Fruit fly (Drosophila melanogaster) whole organism, embryonic: ENCODE results near the gene Tsen2.

Experiments
- ATbp ChIP-seq: fragments of 200-800 bp; sonication (Bioruptor generic); optimal IDR thresholded peaks from 2 replicates; lab custom pipeline; 2017; ENCODE audit warnings: missing biosample characterization, mild to moderate bottlenecking, missing genetic modification characterization, missing genetic modification reagents
- Ada2b ChIP-seq: fragments of 200-800 bp; sonication (Bioruptor generic); IDR thresholded peaks from 2 replicates; pipeline ENCODE4 v1.3.6; 2022; ENCODE audit warnings: missing biosample characterization, missing genetic modification characterization
- CG10147 ChIP-seq: fragments of 200-800 bp; sonication (Bioruptor generic); optimal IDR thresholded peaks from 2 replicates; lab custom pipeline; 2019; ENCODE audit warnings: missing biosample characterization, mild to moderate bottlenecking, missing genetic modification characterization, moderate library complexity
- CG1024 ChIP-seq: fragments of 200-800 bp; sonication (Bioruptor generic); IDR thresholded peaks from 2 replicates; pipeline ENCODE4 v1.3.6; 2022; ENCODE audit warnings: missing biosample characterization, missing genetic modification characterization
- CG10431 ChIP-seq: fragments of 200-800 bp; sonication (Bioruptor generic); optimal IDR thresholded peaks from 3 replicates; lab custom pipeline; 2018; ENCODE audit warnings: missing biosample characterization, mild to moderate bottlenecking, missing genetic modification characterization
- CG11504 ChIP-seq: fragments of 200-800 bp; sonication (Bioruptor generic); optimal IDR thresholded peaks from 3 replicates; lab custom pipeline; 2019; ENCODE audit warnings: missing biosample characterization, mild to moderate bottlenecking, missing genetic modification characterization, moderate library complexity
- CG12071 ChIP-seq: fragments of 200-800 bp; sonication (Bioruptor generic); optimal IDR thresholded peaks from 3 replicates; lab custom pipeline; 2018; ENCODE audit warnings: missing biosample characterization, mild to moderate bottlenecking, missing genetic modification characterization
- CG12155 ChIP-seq: fragments of 200-800 bp; sonication (Bioruptor generic); optimal IDR thresholded peaks from 3 replicates; lab custom pipeline; 2016; ENCODE audit warnings: missing biosample characterization, missing genetic modification characterization
- CG15601 ChIP-seq: fragments of 200-800 bp; sonication (Bioruptor generic); optimal IDR thresholded peaks from 3 replicates; lab custom pipeline; 2019; ENCODE audit warnings: missing biosample characterization, mild to moderate bottlenecking, missing genetic modification characterization, moderate library complexity
- CG1602 ChIP-seq: fragments of 200-800 bp; sonication (Bioruptor generic); optimal IDR thresholded peaks from 3 replicates; lab custom pipeline; 2016; ENCODE audit warnings: missing biosample characterization, missing genetic modification characterization
- CG16815 ChIP-seq: fragments of 200-800 bp; sonication (Bioruptor generic); optimal IDR thresholded peaks from 3 replicates; lab custom pipeline; 2017; ENCODE audit warnings: missing biosample characterization, mild to moderate bottlenecking, missing genetic modification characterization
- CG17568 ChIP-seq: fragments of 200-800 bp; sonication (Bioruptor generic); optimal IDR thresholded peaks from 2 replicates; lab custom pipeline; 2018; ENCODE audit warnings: missing biosample characterization, mild to moderate bottlenecking, missing genetic modification characterization, moderate library complexity
- CG2120 ChIP-seq: fragments of 200-800 bp; sonication (Bioruptor generic); optimal IDR thresholded peaks from 3 replicates; lab custom pipeline; 2016; ENCODE audit warnings: missing biosample characterization, missing genetic modification characterization
- CG3407 ChIP-seq: fragments of 200-800 bp; sonication (Bioruptor generic); optimal IDR thresholded peaks from 2 replicates; lab custom pipeline; 2018; ENCODE audit warnings: missing biosample characterization, mild to moderate bottlenecking, missing genetic modification characterization
- CG3995 ChIP-seq: fragments of 200-800 bp; sonication (Bioruptor generic); optimal IDR thresholded peaks from 3 replicates; lab custom pipeline; 2016; ENCODE audit warnings: missing biosample characterization, missing genetic modification characterization
- CG4360 ChIP-seq: fragments of 200-800 bp; sonication (Bioruptor generic); IDR thresholded peaks from 2 replicates; pipeline ENCODE4 v1.3.6; 2022; ENCODE audit warnings: missing biosample characterization, missing genetic modification characterization
- CG6175 ChIP-seq: fragments of 200-800 bp; sonication (Bioruptor generic); IDR thresholded peaks from 3 replicates; pipeline ENCODE4 v1.3.6; 2022; ENCODE audit warnings: missing biosample characterization, missing genetic modification characterization
- CG7271 ChIP-seq: fragments of 200-800 bp; sonication (Bioruptor generic); optimal IDR thresholded peaks from 2 replicates; lab custom pipeline; 2018; ENCODE audit warnings: missing biosample characterization, mild to moderate bottlenecking, missing genetic modification characterization, moderate library complexity
- CG7786 ChIP-seq: fragments of 200-800 bp; sonication (Bioruptor generic); optimal IDR thresholded peaks from 2 replicates; lab custom pipeline; 2016; ENCODE audit warnings: missing biosample characterization, missing genetic modification characterization
- CG8944 ChIP-seq: fragments of 200-800 bp; sonication (Bioruptor generic); optimal IDR thresholded peaks from 3 replicates; lab custom pipeline; 2016; ENCODE audit warnings: missing biosample characterization, missing genetic modification characterization
- CG9609 ChIP-seq: fragments of 200-800 bp; sonication (Bioruptor generic); optimal IDR thresholded peaks from 3 replicates; lab custom pipeline; 2016; ENCODE audit warnings: missing biosample characterization, missing genetic modification characterization
- CHES-1-like ChIP-seq: fragments of 200-800 bp; sonication (Bioruptor generic); optimal IDR thresholded peaks from 2 replicates; lab custom pipeline; 2016; ENCODE audit warnings: missing biosample characterization, missing genetic modification characterization
- CoRest ChIP-seq: fragments of 200-800 bp; sonication (Bioruptor generic); optimal IDR thresholded peaks from 3 replicates; lab custom pipeline; 2018; ENCODE audit warnings: missing biosample characterization, mild to moderate bottlenecking, missing genetic modification characterization, moderate library complexity
- Dfd ChIP-seq, 2 experiments: fragments of >200 bp; optimal IDR thresholded peaks; 2 replicates each; lab custom pipeline; 2017; ENCODE audit warnings: missing biosample characterization in 2 of 2, missing genetic modification characterization in 2 of 2
- HLH4C ChIP-seq: fragments of 200-800 bp; sonication (Bioruptor generic); IDR thresholded peaks from 3 replicates; pipeline ENCODE4 v1.3.6; 2022; ENCODE audit warnings: missing biosample characterization, missing genetic modification characterization; ENCODE audit not compliant: partially characterized antibody
- HLH54F ChIP-seq: fragments of 200-800 bp; sonication (Bioruptor generic); optimal IDR thresholded peaks from 3 replicates; lab custom pipeline; 2016; ENCODE audit warnings: missing biosample characterization, missing genetic modification characterization
- Hr78 ChIP-seq, 2 experiments: fragments of 200-800 bp in 1 of 2; fragments of >200 bp in 1 of 2; sonication (Bioruptor generic) in 1 of 2; optimal IDR thresholded peaks; 2 replicates each; lab custom pipeline; 2017 to 2019; ENCODE audit warnings: missing biosample characterization in 2 of 2, missing genetic modification characterization in 2 of 2, mild to moderate bottlenecking in 1 of 2, moderate library complexity in 1 of 2
- Lim3 ChIP-seq: fragments of 200-800 bp; sonication (Bioruptor generic); IDR thresholded peaks from 2 replicates; pipeline ENCODE4 v1.3.6; 2022; ENCODE audit warnings: missing biosample characterization, missing genetic modification characterization
- Lpt ChIP-seq: fragments of >200 bp; optimal IDR thresholded peaks from 2 replicates; lab custom pipeline; 2018; ENCODE audit warnings: missing biosample characterization, missing genetic modification characterization
- NC2α ChIP-seq: fragments of 200-800 bp; sonication (Bioruptor generic); optimal IDR thresholded peaks from 2 replicates; lab custom pipeline; 2016; ENCODE audit warnings: missing biosample characterization, missing genetic modification characterization
- TFAM ChIP-seq: fragments of 200-800 bp; sonication (Bioruptor generic); optimal IDR thresholded peaks from 2 replicates; lab custom pipeline; 2017; ENCODE audit warnings: missing biosample characterization, missing genetic modification characterization, inconsistent platforms
- Tbp ChIP-seq: fragments of >200 bp; optimal IDR thresholded peaks from 2 replicates; lab custom pipeline; 2018; ENCODE audit warnings: missing biosample characterization, missing genetic modification characterization
- al ChIP-seq: fragments of 200-800 bp; sonication (Bioruptor generic); IDR thresholded peaks from 2 replicates; pipeline ENCODE4 v1.3.6; 2022; ENCODE audit warnings: missing biosample characterization, missing genetic modification characterization
- amos ChIP-seq: fragments of 200-800 bp; sonication (Bioruptor generic); IDR thresholded peaks from 2 replicates; pipeline ENCODE4 v1.3.6; 2022; ENCODE audit warnings: missing biosample characterization, missing genetic modification characterization; ENCODE audit not compliant: partially characterized antibody
- bcd ChIP-seq: fragments of 200-800 bp; sonication (Bioruptor generic); optimal IDR thresholded peaks from 2 replicates; lab custom pipeline; 2017; ENCODE audit warnings: missing biosample characterization, mild to moderate bottlenecking, missing genetic modification characterization
- cato ChIP-seq: fragments of 200-800 bp; sonication (Bioruptor generic); optimal IDR thresholded peaks from 2 replicates; lab custom pipeline; 2016; ENCODE audit warnings: missing biosample characterization, missing genetic modification characterization, borderline replicate concordance
- crp ChIP-seq, 2 experiments: fragments of 200-800 bp; sonication (Bioruptor generic); optimal IDR thresholded peaks; 2 replicates in 1 of 2; 3 replicates in 1 of 2; lab custom pipeline; 2017; ENCODE audit warnings: missing biosample characterization in 2 of 2, missing genetic modification characterization in 2 of 2, mild to moderate bottlenecking in 1 of 2, moderate library complexity in 1 of 2
- cwo ChIP-seq: fragments of 200-800 bp; sonication (Bioruptor generic); optimal IDR thresholded peaks from 3 replicates; lab custom pipeline; 2017; ENCODE audit warnings: missing biosample characterization, missing genetic modification characterization, mild to moderate bottlenecking, moderate library complexity, missing genetic modification reagents
- danr ChIP-seq: fragments of 200-800 bp; sonication (Bioruptor generic); IDR thresholded peaks from 2 replicates; pipeline ENCODE4 v1.3.6; 2022; ENCODE audit warnings: missing biosample characterization, missing genetic modification characterization
- dmrt99B ChIP-seq: fragments of 200-800 bp; sonication (Bioruptor generic); optimal IDR thresholded peaks from 2 replicates; lab custom pipeline; 2018; ENCODE audit warnings: missing biosample characterization, mild to moderate bottlenecking, missing genetic modification characterization, moderate library complexity
- gsb-n ChIP-seq: fragments of 200-800 bp; sonication (Bioruptor generic); optimal IDR thresholded peaks from 3 replicates; lab custom pipeline; 2018; ENCODE audit warnings: missing biosample characterization, mild to moderate bottlenecking, missing genetic modification characterization
- jing ChIP-seq: fragments of 200-800 bp; sonication (Bioruptor generic); optimal IDR thresholded peaks from 2 replicates; lab custom pipeline; 2018; ENCODE audit warnings: missing biosample characterization, mild to moderate bottlenecking, missing genetic modification characterization
- lbe ChIP-seq: fragments of 200-800 bp; sonication (Bioruptor generic); optimal IDR thresholded peaks from 2 replicates; lab custom pipeline; 2016; ENCODE audit warnings: missing biosample characterization, mild to moderate bottlenecking, missing genetic modification characterization
- mam ChIP-seq: fragments of 200-800 bp; sonication (Bioruptor generic); optimal IDR thresholded peaks from 3 replicates; lab custom pipeline; 2016; ENCODE audit warnings: missing biosample characterization, missing genetic modification characterization
- sd ChIP-seq: fragments of 200-800 bp; sonication (Bioruptor generic); optimal IDR thresholded peaks from 3 replicates; lab custom pipeline; 2018; ENCODE audit warnings: missing biosample characterization, mild to moderate bottlenecking, missing genetic modification characterization, moderate library complexity
- slbo ChIP-seq: fragments of 200-800 bp; sonication (Bioruptor generic); IDR thresholded peaks from 2 replicates; pipeline ENCODE4 v1.3.6; 2022; ENCODE audit warnings: missing biosample characterization, missing genetic modification characterization
- slou ChIP-seq: fragments of 200-800 bp; sonication (Bioruptor generic); optimal IDR thresholded peaks from 3 replicates; lab custom pipeline; 2016; ENCODE audit warnings: missing biosample characterization, missing genetic modification characterization
- slp2 ChIP-seq: fragments of 200-800 bp; sonication (Bioruptor generic); optimal IDR thresholded peaks from 2 replicates; lab custom pipeline; 2016; ENCODE audit warnings: missing biosample characterization, missing genetic modification characterization

Gene Tsen2

DNA sequence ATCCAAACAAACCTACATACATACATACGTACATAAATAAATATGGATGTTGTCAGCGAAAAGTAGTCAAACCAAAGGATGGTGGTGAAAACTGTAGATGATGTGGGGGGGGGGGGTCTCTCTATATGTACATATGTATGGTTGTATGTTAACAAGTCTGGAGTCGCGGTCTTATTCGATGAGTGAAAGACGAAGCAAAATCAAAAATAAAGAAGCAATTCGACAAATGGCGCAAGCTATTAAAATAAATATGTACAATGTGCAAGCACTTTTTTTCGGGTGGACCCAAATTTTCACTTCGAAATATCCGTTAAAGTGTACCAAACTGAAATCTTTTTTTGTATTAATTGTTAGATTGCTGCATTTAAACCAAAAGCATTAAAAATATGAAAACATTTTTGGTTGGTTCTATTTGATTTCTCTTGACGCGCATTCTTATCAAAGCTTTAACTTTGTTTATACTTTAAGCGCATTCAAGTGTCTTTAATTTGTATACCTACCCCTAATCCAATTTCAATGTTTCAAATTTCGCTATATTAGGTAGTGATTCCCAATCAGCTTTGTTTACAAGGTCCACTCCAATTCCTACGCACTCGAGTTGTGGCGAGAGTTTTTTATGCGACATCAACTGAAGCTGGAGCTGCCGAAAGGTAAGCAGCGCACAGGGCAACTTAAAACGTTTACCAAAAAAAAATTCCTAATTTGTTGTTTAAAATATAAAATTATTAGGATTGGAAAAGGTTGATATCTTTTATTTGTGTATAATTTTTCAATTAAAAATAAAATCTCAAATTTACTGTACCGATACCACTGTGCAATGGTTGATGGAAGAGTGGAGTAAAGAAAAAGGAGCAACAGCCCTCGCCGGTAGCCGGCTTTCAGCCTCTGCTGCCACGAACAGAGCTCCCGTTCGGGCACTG, 45.4 kb upstream of the Tsen2 start, which contains the start of gene CG31807 (continued):
- peak; percentile 73 for TF ChIP-seq CG2120 (GFP tag; lab: Kevin White, UChicago)
- TF ChIP-seq CHES-1-like (GFP tag; lab: Kevin White, UChicago), result peak; percentile 42
- TF ChIP-seq CG15601 (tag; lab: Kevin White, UChicago), result peak; percentile 55
- peak; percentile 58 for TF ChIP-seq mam (GFP tag; lab: Kevin White, UChicago)
- no peak for TF ChIP-seq TFAM (GFP tag; lab: Kevin White, UChicago)
- no peak for TF ChIP-seq CG7271 (tag; lab: Kevin White, UChicago)
- TF ChIP-seq gsb-n, result peak; percentile 73
- no peak for TF ChIP-seq Dfd (GFP tag; optimal IDR thresholded peaks at IDR 0.05; lab: Kevin White, UChicago)
- peak; percentile 82 for TF ChIP-seq CG10147 (GFP tag; lab: Kevin White, UChicago)
- TF ChIP-seq crp (GFP tag; optimal IDR thresholded peaks at IDR 0.05; lab: Kevin White, UChicago), result peak in 1 of 2 experiments; percentile 2
- TF ChIP-seq CG3407 (GFP tag; lab: Kevin White, UChicago), result peak; percentile 75
- peak; percentile 52 for TF ChIP-seq HLH54F (GFP tag; lab: Kevin White, UChicago)
- peak; percentile 59 for TF ChIP-seq CG12071 (GFP tag; lab: Kevin White, UChicago)
- peak; percentile 58 for TF ChIP-seq slbo
- TF ChIP-seq Hr78 (GFP tag; optimal IDR thresholded peaks at IDR 0.05; lab: Kevin White, UChicago), result peak in 1 of 2 experiments; percentile 4
- TF ChIP-seq CG4360 (GFP tag; lab: Robert Waterston, UW), result no peak
- peak; percentile 56 for TF ChIP-seq CG8944 (GFP tag; lab: Kevin White, UChicago)
- no peak for TF ChIP-seq CG1024 (GFP tag; lab: Robert Waterston, UW)
- peak; percentile 17 for TF ChIP-seq NC2α
- TF ChIP-seq CG17568 (GFP tag; lab: Kevin White, UChicago), result peak; percentile 75
- no peak for TF ChIP-seq HLH4C (GFP tag; lab: Robert Waterston, UW)
- peak; percentile 63 for TF ChIP-seq CoRest (tag; lab: Kevin White, UChicago)
- peak; percentile 76 for TF ChIP-seq lbe (GFP tag; lab: Kevin White, UChicago)
- no peak for TF ChIP-seq Tbp (GFP tag; lab: Kevin White, UChicago)
- peak; percentile 3 for TF ChIP-seq CG1602
- TF ChIP-seq CG11504 (tag; lab: Kevin White, UChicago), result peak; percentile 87
- peak; percentile 62 for TF ChIP-seq cwo (GFP tag; lab: Kevin White, UChicago)
- peak; percentile 33 for TF ChIP-seq CG16815 (GFP tag; lab: Kevin White, UChicago)
- TF ChIP-seq CG10431 (GFP tag; lab: Kevin White, UChicago), result peak; percentile 28
- TF ChIP-seq bcd (GFP tag; lab: Kevin White, UChicago), result peak; percentile 50
- no peak for TF ChIP-seq amos (GFP tag; lab: Robert Waterston, UW)
- TF ChIP-seq CG7786 (GFP tag; lab: Kevin White, UChicago), result peak; percentile 68
- TF ChIP-seq slou, result peak; percentile 18
- peak; percentile 29 for TF ChIP-seq Ada2b (GFP tag; lab: Robert Waterston, UW)
- TF ChIP-seq ATbp (GFP tag; lab: Kevin White, UChicago), result peak; percentile 90
- no peak for TF ChIP-seq al (GFP tag; lab: Robert Waterston, UW)
- peak; percentile 45 for TF ChIP-seq CG9609 (GFP tag; lab: Kevin White, UChicago)
- TF ChIP-seq CG12155 (GFP tag; lab: Kevin White, UChicago), result peak; percentile 20
- TF ChIP-seq cato, result no peak
- TF ChIP-seq Lim3, result no peak
- TF ChIP-seq slp2 (GFP tag; lab: Kevin White, UChicago), result peak; percentile 34
- no peak for TF ChIP-seq CG6175 (GFP tag; lab: Robert Waterston, UW)
- TF ChIP-seq Lpt (GFP tag; lab: Kevin White, UChicago), result no peak
- TF ChIP-seq sd (tag; lab: Kevin White, UChicago), result peak; percentile 29
- 0 out of 2 replicates have a peak, but pooled peaks have one; percentile 12 for TF ChIP-seq danr (GFP tag; lab: Robert Waterston, UW)
- TF ChIP-seq dmrt99B (tag; lab: Kevin White, UChicago), result peak; percentile 64
- TF ChIP-seq CG3995 (GFP tag; lab: Kevin White, UChicago), result peak; percentile 8
- TF ChIP-seq jing (GFP tag; lab: Kevin White, UChicago), result peak; percentile 14
